Fruit fly (Drosophila melanogaster) whole organism, embryonic: ENCODE data around the gene Cp16.

Experiments used
- Atf3 ChIP-seq: fragments of 200-800 bp; sonication (Bioruptor generic); optimal IDR thresholded peaks from 3 replicates; lab custom pipeline; 2016; ENCODE audit warnings: missing biosample characterization, missing genetic modification characterization
- B-H2 ChIP-seq: fragments of 200-800 bp; sonication (Bioruptor generic); optimal IDR thresholded peaks from 2 replicates; lab custom pipeline; 2018; ENCODE audit warnings: missing biosample characterization, mild to moderate bottlenecking, missing genetic modification characterization
- C15 ChIP-seq: fragments of 200-800 bp; sonication (Bioruptor generic); IDR thresholded peaks from 3 replicates; pipeline ENCODE4 v1.3.6; 2022; ENCODE audit warnings: missing biosample characterization, missing genetic modification characterization
- CG10274 ChIP-seq: fragments of 200-800 bp; sonication (Bioruptor generic); optimal IDR thresholded peaks from 3 replicates; lab custom pipeline; 2017; ENCODE audit warnings: missing biosample characterization, mild to moderate bottlenecking, missing genetic modification characterization
- CG12104 ChIP-seq: fragments of 200-800 bp; sonication (Bioruptor generic); optimal IDR thresholded peaks from 3 replicates; lab custom pipeline; 2016; ENCODE audit warnings: missing biosample characterization, missing genetic modification characterization
- CG12155 ChIP-seq: fragments of 200-800 bp; sonication (Bioruptor generic); optimal IDR thresholded peaks from 3 replicates; lab custom pipeline; 2016; ENCODE audit warnings: missing biosample characterization, missing genetic modification characterization
- CG13287 ChIP-seq: fragments of 200-800 bp; sonication (Bioruptor generic); IDR thresholded peaks from 2 replicates; pipeline ENCODE4 v1.3.6; 2022; ENCODE audit warnings: missing biosample characterization, missing genetic modification characterization; ENCODE audit not compliant: partially characterized antibody
- CG15601 ChIP-seq: fragments of 200-800 bp; sonication (Bioruptor generic); optimal IDR thresholded peaks from 3 replicates; lab custom pipeline; 2019; ENCODE audit warnings: missing biosample characterization, mild to moderate bottlenecking, missing genetic modification characterization, moderate library complexity
- CG1603 ChIP-seq: fragments of 200-800 bp; sonication (Bioruptor generic); optimal IDR thresholded peaks from 2 replicates; lab custom pipeline; 2019; ENCODE audit warnings: missing biosample characterization, mild to moderate bottlenecking, missing genetic modification characterization, moderate library complexity
- CG17328 ChIP-seq: fragments of 200-800 bp; sonication (Bioruptor generic); IDR thresholded peaks from 2 replicates; pipeline ENCODE4 v1.3.6; 2022; ENCODE audit warnings: missing biosample characterization, missing genetic modification characterization
- CG17912 ChIP-seq: fragments of 200-800 bp; sonication (Bioruptor generic); optimal IDR thresholded peaks from 2 replicates; lab custom pipeline; 2018; ENCODE audit warnings: missing biosample characterization, mild to moderate bottlenecking, missing genetic modification characterization
- CG2678 ChIP-seq: fragments of 200-800 bp; sonication (Bioruptor generic); optimal IDR thresholded peaks from 3 replicates; lab custom pipeline; 2019; ENCODE audit warnings: missing biosample characterization, mild to moderate bottlenecking, missing genetic modification characterization, moderate library complexity
- CG31224 ChIP-seq: fragments of 200-800 bp; sonication (Bioruptor generic); IDR thresholded peaks from 2 replicates; pipeline ENCODE4 v1.3.6; 2022; ENCODE audit warnings: missing biosample characterization, missing genetic modification characterization
- CG32772 ChIP-seq: fragments of 200-800 bp; sonication (Bioruptor generic); IDR thresholded peaks from 2 replicates; pipeline ENCODE4 v1.3.6; 2022; ENCODE audit warnings: missing biosample characterization, missing genetic modification characterization
- CG33557 ChIP-seq: fragments of 200-800 bp; sonication (Bioruptor generic); optimal IDR thresholded peaks from 2 replicates; lab custom pipeline; 2019; ENCODE audit warnings: missing biosample characterization, mild to moderate bottlenecking, missing genetic modification characterization, moderate library complexity
- CG42726 ChIP-seq: fragments of 200-800 bp; sonication (Bioruptor generic); IDR thresholded peaks from 2 replicates; pipeline ENCODE4 v1.3.6; 2022; ENCODE audit warnings: missing biosample characterization, missing genetic modification characterization; ENCODE audit not compliant: partially characterized antibody
- CG4854 ChIP-seq: fragments of 200-800 bp; sonication (Bioruptor generic); optimal IDR thresholded peaks from 2 replicates; lab custom pipeline; 2016; ENCODE audit warnings: missing biosample characterization, missing genetic modification characterization, inconsistent platforms
- CG7745 ChIP-seq: fragments of 200-800 bp; sonication (Bioruptor generic); optimal IDR thresholded peaks from 2 replicates; lab custom pipeline; 2018; ENCODE audit warnings: missing biosample characterization, mild to moderate bottlenecking, missing genetic modification characterization, moderate library complexity
- CG7928 ChIP-seq: fragments of 200-800 bp; sonication (Bioruptor generic); optimal IDR thresholded peaks from 2 replicates; lab custom pipeline; 2017; ENCODE audit warnings: missing biosample characterization, mild to moderate bottlenecking, missing genetic modification characterization
- CG7963 ChIP-seq: fragments of 200-800 bp; sonication (Bioruptor generic); IDR thresholded peaks from 3 replicates; pipeline ENCODE4 v1.3.6; 2022; ENCODE audit warnings: missing biosample characterization, missing genetic modification characterization; ENCODE audit not compliant: partially characterized antibody
- CG8290 ChIP-seq, 3 experiments: fragments of 200-800 bp; sonication (Bioruptor generic); optimal IDR thresholded peaks; 2 replicates each; lab custom pipeline; 2016 to 2019; ENCODE audit warnings: missing biosample characterization in 3 of 3, missing genetic modification characterization in 3 of 3, mild to moderate bottlenecking in 2 of 3, moderate library complexity in 1 of 3
- CG9817 ChIP-seq: fragments of 200-800 bp; sonication (Bioruptor generic); optimal IDR thresholded peaks from 2 replicates; lab custom pipeline; 2018; ENCODE audit warnings: missing biosample characterization, mild to moderate bottlenecking, missing genetic modification characterization, moderate library complexity
- Dp ChIP-seq: fragments of 200-800 bp; sonication (Bioruptor generic); optimal IDR thresholded peaks from 2 replicates; lab custom pipeline; 2018; ENCODE audit warnings: missing biosample characterization, mild to moderate bottlenecking, missing genetic modification characterization, moderate library complexity
- Elba2 ChIP-seq: fragments of 200-800 bp; sonication (Bioruptor generic); optimal IDR thresholded peaks from 3 replicates; lab custom pipeline; 2016; ENCODE audit warnings: missing biosample characterization, missing genetic modification characterization
- GATAe ChIP-seq: fragments of 200-800 bp; sonication (Bioruptor generic); conservative IDR thresholded peaks from 2 replicates; pipeline ENCODE4 v1.3.6; 2022; ENCODE audit warnings: missing biosample characterization, missing genetic modification characterization
- Gug ChIP-seq: fragments of 200-800 bp; sonication (Bioruptor generic); IDR thresholded peaks from 4 replicates; pipeline ENCODE4 v1.3.6; 2022; ENCODE audit warnings: missing biosample characterization, missing genetic modification characterization
- HmgD ChIP-seq: fragments of 200-800 bp; sonication (Bioruptor generic); optimal IDR thresholded peaks from 3 replicates; lab custom pipeline; 2016; ENCODE audit warnings: missing biosample characterization, missing genetic modification characterization
- Jarid2 ChIP-seq: fragments of 200-800 bp; sonication (Bioruptor generic); optimal IDR thresholded peaks from 3 replicates; lab custom pipeline; 2017; ENCODE audit warnings: mild to moderate bottlenecking, missing biosample characterization, missing genetic modification reagents, missing genetic modification characterization
- Kr ChIP-seq: fragments of 200-800 bp; sonication (Bioruptor generic); optimal IDR thresholded peaks from 2 replicates; lab custom pipeline; 2017; ENCODE audit warnings: missing biosample characterization, mild to moderate bottlenecking, missing genetic modification characterization
- Nf-YB ChIP-seq: fragments of 200-800 bp; sonication (Bioruptor generic); optimal IDR thresholded peaks from 3 replicates; lab custom pipeline; 2019; ENCODE audit warnings: missing biosample characterization, mild to moderate bottlenecking, missing genetic modification characterization, moderate library complexity
- ab ChIP-seq: fragments of 200-800 bp; sonication (Bioruptor generic); optimal IDR thresholded peaks from 2 replicates; lab custom pipeline; 2016; ENCODE audit warnings: missing biosample characterization, missing genetic modification characterization
- ap ChIP-seq: fragments of 200-800 bp; sonication (Bioruptor generic); IDR thresholded peaks from 2 replicates; pipeline ENCODE4 v1.3.6; 2022; ENCODE audit warnings: missing biosample characterization, missing genetic modification characterization
- bab2 ChIP-seq: fragments of 200-800 bp; sonication (Bioruptor generic); optimal IDR thresholded peaks from 2 replicates; lab custom pipeline; 2016; ENCODE audit warnings: missing biosample characterization, missing genetic modification characterization
- croc ChIP-seq: fragments of 200-800 bp; sonication (Bioruptor generic); conservative IDR thresholded peaks from 3 replicates; pipeline ENCODE4 v1.3.6; 2022; ENCODE audit warnings: missing biosample characterization, missing genetic modification characterization
- dan ChIP-seq: fragments of 200-800 bp; sonication (Bioruptor generic); IDR thresholded peaks from 2 replicates; pipeline ENCODE4 v1.3.6; 2022; ENCODE audit warnings: missing biosample characterization, missing genetic modification characterization
- danr ChIP-seq: fragments of 200-800 bp; sonication (Bioruptor generic); IDR thresholded peaks from 2 replicates; pipeline ENCODE4 v1.3.6; 2022; ENCODE audit warnings: missing biosample characterization, missing genetic modification characterization
- fd3F ChIP-seq: fragments of 200-800 bp; sonication (Bioruptor generic); optimal IDR thresholded peaks from 2 replicates; lab custom pipeline; 2018; ENCODE audit warnings: missing biosample characterization, mild to moderate bottlenecking, missing genetic modification characterization, moderate library complexity
- gce ChIP-seq: fragments of 200-800 bp; sonication (Bioruptor generic); IDR thresholded peaks from 3 replicates; pipeline ENCODE4 v1.3.6; 2022; ENCODE audit warnings: missing biosample characterization, missing genetic modification characterization
- gem ChIP-seq: fragments of 200-800 bp; sonication (Bioruptor generic); optimal IDR thresholded peaks from 2 replicates; lab custom pipeline; 2019; ENCODE audit warnings: missing biosample characterization, mild to moderate bottlenecking, missing genetic modification characterization, moderate library complexity
- jumu ChIP-seq: fragments of 200-800 bp; sonication (Bioruptor generic); optimal IDR thresholded peaks from 3 replicates; lab custom pipeline; 2016; ENCODE audit warnings: missing biosample characterization, missing genetic modification characterization
- lab ChIP-seq: fragments of 200-800 bp; sonication (Bioruptor generic); optimal IDR thresholded peaks from 3 replicates; lab custom pipeline; 2017; ENCODE audit warnings: missing biosample characterization, missing genetic modification characterization, mild to moderate bottlenecking, moderate library complexity, missing genetic modification reagents
- oc ChIP-seq: fragments of 200-800 bp; sonication (Bioruptor generic); optimal IDR thresholded peaks from 2 replicates; lab custom pipeline; 2018; ENCODE audit warnings: missing biosample characterization, mild to moderate bottlenecking, missing genetic modification characterization, moderate library complexity
- ranshi ChIP-seq: fragments of 200-800 bp; sonication (Bioruptor generic); IDR thresholded peaks from 2 replicates; pipeline ENCODE4 v1.3.6; 2022; ENCODE audit warnings: missing biosample characterization, missing genetic modification characterization
- sc ChIP-seq, 3 experiments: fragments of >200 bp in 2 of 3; fragments of 200-800 bp in 1 of 3; sonication (Bioruptor generic) in 1 of 3; optimal IDR thresholded peaks; 2 replicates in 2 of 3; 3 replicates in 1 of 3; lab custom pipeline; 2017; ENCODE audit warnings: mild to moderate bottlenecking in 1 of 3, missing biosample characterization in 1 of 3, missing genetic modification characterization in 1 of 3, missing genetic modification reagents in 1 of 3
- sens-2 ChIP-seq: fragments of 200-800 bp; sonication (Bioruptor generic); IDR thresholded peaks from 2 replicates; pipeline ENCODE4 v1.3.6; 2022; ENCODE audit warnings: missing biosample characterization, missing genetic modification characterization
- stwl ChIP-seq: fragments of 200-800 bp; sonication (Bioruptor generic); optimal IDR thresholded peaks from 3 replicates; lab custom pipeline; 2018; ENCODE audit warnings: missing biosample characterization, mild to moderate bottlenecking, missing genetic modification characterization, moderate library complexity
- sug ChIP-seq: fragments of 200-800 bp; optimal IDR thresholded peaks from 2 replicates; lab custom pipeline; 2019; ENCODE audit warnings: missing biosample characterization, mild to moderate bottlenecking, missing genetic modification characterization, moderate library complexity
- trh ChIP-seq: fragments of 200-800 bp; sonication (Bioruptor generic); optimal IDR thresholded peaks from 2 replicates; lab custom pipeline; 2016; ENCODE audit warnings: missing biosample characterization, missing genetic modification characterization
- usp ChIP-seq: fragments of >200 bp; optimal IDR thresholded peaks from 2 replicates; lab custom pipeline; 2017; ENCODE audit warnings: missing biosample characterization, missing genetic modification characterization
- yki ChIP-seq: fragments of >200 bp; optimal IDR thresholded peaks from 3 replicates; lab custom pipeline; 2018

Cp16 gene

dm6 chr3L:8767876-8768275 is 36.1 kb downstream of the Cp16 start (continued):
- no peak for TF ChIP-seq sc (optimal IDR thresholded peaks at IDR 0.05; lab: Kevin White, UChicago)
- TF ChIP-seq sc (GFP tag; optimal IDR thresholded peaks at IDR 0.05; lab: Kevin White, UChicago), result no peak
- TF ChIP-seq dan (GFP tag; lab: Robert Waterston, UW), result no peak
- TF ChIP-seq CG9817, result peak; percentile 23
- TF ChIP-seq yki (lab: Kevin White, UChicago), result no peak
- TF ChIP-seq CG17912, result no peak
- TF ChIP-seq jumu (GFP tag; lab: Kevin White, UChicago), result no peak
- TF ChIP-seq danr (GFP tag; lab: Robert Waterston, UW), result no peak; the same call in 1 of the 2 replicates
- no peak for TF ChIP-seq ap (GFP tag; lab: Robert Waterston, UW)
- TF ChIP-seq usp (GFP tag; lab: Kevin White, UChicago), result no peak
- TF ChIP-seq CG33557 (GFP tag; lab: Kevin White, UChicago), result no peak
- TF ChIP-seq fd3F (GFP tag; lab: Kevin White, UChicago), result peak; percentile 29
- TF ChIP-seq CG13287, result no peak
- no peak for TF ChIP-seq C15 (GFP tag; lab: Robert Waterston, UW)
- TF ChIP-seq CG12155, result peak; percentile 23
- TF ChIP-seq B-H2 (GFP tag; lab: Kevin White, UChicago), result no peak
- TF ChIP-seq CG12104 (GFP tag; lab: Kevin White, UChicago), result peak; percentile 16
- TF ChIP-seq CG17328 (GFP tag; lab: Robert Waterston, UW), result no peak
- no peak for TF ChIP-seq Elba2
- TF ChIP-seq Gug (GFP tag; lab: Robert Waterston, UW), result no peak; the same call in 3 of the 4 replicates
- no peak for TF ChIP-seq ab (GFP tag; lab: Kevin White, UChicago)
- TF ChIP-seq CG7963 (GFP tag; lab: Robert Waterston, UW), result no peak
- peak; percentile 31 for TF ChIP-seq CG10274
- no peak for TF ChIP-seq HmgD (GFP tag; lab: Kevin White, UChicago)
- TF ChIP-seq croc (GFP tag; lab: Robert Waterston, UW), result no peak
- TF ChIP-seq CG1603 (tag; lab: Kevin White, UChicago), result peak; percentile 15
- no peak for TF ChIP-seq CG31224 (GFP tag; lab: Robert Waterston, UW)
- peak; percentile 60 for TF ChIP-seq gem (tag; lab: Kevin White, UChicago)
- no peak for TF ChIP-seq sens-2 (GFP tag; lab: Robert Waterston, UW)
- TF ChIP-seq oc (tag; lab: Kevin White, UChicago), result no peak
- TF ChIP-seq GATAe (GFP tag; lab: Robert Waterston, UW), result 0 out of 2 replicates have a peak, but pooled peaks have one; percentile 27
- peak; percentile 76 for TF ChIP-seq CG2678
- TF ChIP-seq Nf-YB (GFP tag; lab: Kevin White, UChicago), result no peak
- peak; percentile 44 for TF ChIP-seq lab (GFP tag; lab: Kevin White, UChicago)
- no peak for TF ChIP-seq CG8290 (GFP tag; optimal IDR thresholded peaks at IDR 0.05; lab: Kevin White, UChicago)
- TF ChIP-seq CG8290 (tag; optimal IDR thresholded peaks at IDR 0.05; lab: Kevin White, UChicago), result peak in 1 of 2 experiments; percentile 65
- TF ChIP-seq ranshi (GFP tag; lab: Robert Waterston, UW), result peak; percentile 11; the same call in 1 of the 2 replicates
- TF ChIP-seq gce (GFP tag; lab: Robert Waterston, UW), result no peak
- TF ChIP-seq CG32772 (GFP tag; lab: Robert Waterston, UW), result no peak
- no peak for TF ChIP-seq CG7928
- TF ChIP-seq CG7745 (tag; lab: Kevin White, UChicago), result no peak
- peak; percentile 18 for TF ChIP-seq trh (GFP tag; lab: Kevin White, UChicago)
- no peak for TF ChIP-seq Kr (GFP tag; lab: Kevin White, UChicago)
- TF ChIP-seq CG42726, result no peak
- no peak for TF ChIP-seq Atf3
- no peak for TF ChIP-seq CG4854
- TF ChIP-seq sug (tag; lab: Kevin White, UChicago), result no peak
- no peak for TF ChIP-seq Dp (GFP tag; lab: Kevin White, UChicago)
- TF ChIP-seq bab2 (GFP tag; lab: Kevin White, UChicago), result no peak
- no peak for TF ChIP-seq stwl (tag; lab: Kevin White, UChicago)
- TF ChIP-seq Jarid2 (GFP tag; lab: Kevin White, UChicago), result no peak
- TF ChIP-seq CG15601 (tag; lab: Kevin White, UChicago), result no peak
